Fruit fly (Drosophila melanogaster): Measurements from ENCODE around the gene Gba1b.
A peak's percentile ranks its signal among the peaks of the same experiment; 100 is the strongest.

The Gba1b gene

dm6 chr3R:23678349-23679193, 26.0 kb upstream of the Gba1b start, which contains the start of gene GILT2 (continued):
- TF ChIP-seq Sox100B (GFP tag; optimal IDR thresholded peaks at IDR 0.05) = peak; percentile 91
- peak; percentile 42 for TF ChIP-seq crol (GFP tag; IDR thresholded peaks at IDR 0.05)
- TF ChIP-seq CG4360 (GFP tag; IDR thresholded peaks at IDR 0.05) = peak; percentile 60
- peak; percentile 55 for TF ChIP-seq jing (GFP tag; optimal IDR thresholded peaks at IDR 0.05)
- peak; percentile 80 for TF ChIP-seq CG7372 (GFP tag; IDR thresholded peaks at IDR 0.05)
- TF ChIP-seq CG18619 (GFP tag; optimal IDR thresholded peaks at IDR 0.05) = peak; percentile 89
- TF ChIP-seq sna (GFP tag; IDR thresholded peaks at IDR 0.05; ENCODE audit: partially characterized antibody) = no peak
- peak in 1 of 2 experiments; percentile 59 for TF ChIP-seq crp (GFP tag; optimal IDR thresholded peaks at IDR 0.05)
- TF ChIP-seq CG17829 (tag; optimal IDR thresholded peaks at IDR 0.05) = peak; percentile 92
- TF ChIP-seq croc (GFP tag; conservative IDR thresholded peaks at IDR 0.05) = peak; percentile 89
- TF ChIP-seq CG9817 (tag; optimal IDR thresholded peaks at IDR 0.05) = peak; percentile 80
- TF ChIP-seq CG1792 (GFP tag; optimal IDR thresholded peaks at IDR 0.05) = peak; percentile 44
- TF ChIP-seq CG9797 (GFP tag; optimal IDR thresholded peaks at IDR 0.05) = peak; percentile 11
- peak; percentile 45; the same call in 1 of the 2 replicates for TF ChIP-seq CkIIα-i1 (GFP tag; IDR thresholded peaks at IDR 0.05)
- no peak for TF ChIP-seq Scr (GFP tag; IDR thresholded peaks at IDR 0.05; ENCODE audit: partially characterized antibody)
- TF ChIP-seq CG11504 (tag; optimal IDR thresholded peaks at IDR 0.05) = peak; percentile 94
- peak; percentile 97 for TF ChIP-seq lab (GFP tag; optimal IDR thresholded peaks at IDR 0.05)
- TF ChIP-seq CG4282 (GFP tag; optimal IDR thresholded peaks at IDR 0.05) = no peak
- TF ChIP-seq mirr (GFP tag; optimal IDR thresholded peaks at IDR 0.05) = peak; percentile 3
- TF ChIP-seq stc (GFP tag; IDR thresholded peaks at IDR 0.05) = peak; percentile 88
- TF ChIP-seq NC2α (GFP tag; optimal IDR thresholded peaks at IDR 0.05) = no peak
- TF ChIP-seq Bteb2 (GFP tag; optimal IDR thresholded peaks at IDR 0.05) = peak; percentile 44
- TF ChIP-seq CG16815 (GFP tag; optimal IDR thresholded peaks at IDR 0.05) = peak; percentile 74
- TF ChIP-seq pita (GFP tag; optimal IDR thresholded peaks at IDR 0.05) = no peak
- peak; percentile 71 for TF ChIP-seq Deaf1 (tag; optimal IDR thresholded peaks at IDR 0.05)
- TF ChIP-seq ewg (GFP tag; optimal IDR thresholded peaks at IDR 0.05) = peak; percentile 83
- TF ChIP-seq CG10543 (GFP tag; optimal IDR thresholded peaks at IDR 0.05) = peak; percentile 89
- TF ChIP-seq HHEX (GFP tag; optimal IDR thresholded peaks at IDR 0.05) = peak; percentile 92
- peak in 1 of 3 experiments; percentile 78 for TF ChIP-seq Stat92E (GFP tag; optimal IDR thresholded peaks at IDR 0.05)
- peak; percentile 49 for TF ChIP-seq CG12744 (GFP tag; optimal IDR thresholded peaks at IDR 0.05)
- TF ChIP-seq br (optimal IDR thresholded peaks at IDR 0.05) = no peak
- peak; percentile 93 for TF ChIP-seq CoRest (tag; optimal IDR thresholded peaks at IDR 0.05)
- TF ChIP-seq CG31388 (GFP tag; optimal IDR thresholded peaks at IDR 0.05) = peak; percentile 76
- TF ChIP-seq Hsf (GFP tag; optimal IDR thresholded peaks at IDR 0.05) = peak; percentile 80
- TF ChIP-seq CG4404 (GFP tag; IDR thresholded peaks at IDR 0.05) = peak; percentile 76
- peak; percentile 82 for TF ChIP-seq CG12219 (GFP tag; optimal IDR thresholded peaks at IDR 0.05)
- TF ChIP-seq dimm (GFP tag; IDR thresholded peaks at IDR 0.05) = peak; percentile 80
- TF ChIP-seq Max (GFP tag; optimal IDR thresholded peaks at IDR 0.05) = peak; percentile 90
- TF ChIP-seq sim (GFP tag; IDR thresholded peaks at IDR 0.05) = peak; percentile 91
- peak; percentile 13 for TF ChIP-seq CG7786 (GFP tag; optimal IDR thresholded peaks at IDR 0.05)
- TF ChIP-seq Rfx (GFP tag; IDR thresholded peaks at IDR 0.05) = peak; percentile 94
- TF ChIP-seq CG9215 (GFP tag; IDR thresholded peaks at IDR 0.05) = peak; percentile 83
- TF ChIP-seq prd (optimal IDR thresholded peaks at IDR 0.05) = no peak
- TF ChIP-seq prd (GFP tag; IDR thresholded peaks at IDR 0.05) = peak; percentile 95
- TF ChIP-seq CG14441 (GFP tag; IDR thresholded peaks at IDR 0.05) = peak; percentile 93
- peak; percentile 81 for TF ChIP-seq HmgZ (tag; optimal IDR thresholded peaks at IDR 0.05)
- TF ChIP-seq btn (GFP tag; optimal IDR thresholded peaks at IDR 0.05) = no peak
- TF ChIP-seq Kr (GFP tag; optimal IDR thresholded peaks at IDR 0.05) = no peak
- TF ChIP-seq CG1233 (GFP tag; optimal IDR thresholded peaks at IDR 0.05) = peak; percentile 91
